Worm (Caenorhabditis elegans) whole organism, L2 larva: ENCODE results near the gene fbxb-25.
A peak's percentile ranks its signal among the peaks of the same experiment; 100 is the strongest.

Source experiments
- C34F6.9 ChIP-seq: fragments of 150-350 bp; optimal IDR thresholded peaks from 2 replicates; lab custom pipeline; 2014; ENCODE audit warnings: missing biosample characterization, missing genetic modification characterization
- R02D3.7 ChIP-seq: fragments of 150-350 bp; optimal IDR thresholded peaks from 2 replicates; lab custom pipeline; 2014; ENCODE audit warnings: missing biosample characterization, missing genetic modification characterization
- Y55F3AM.14 ChIP-seq: fragments of 200-800 bp; sonication (Bioruptor generic); optimal IDR thresholded peaks from 2 replicates; lab custom pipeline; 2018; ENCODE audit warnings: mild to moderate bottlenecking, missing genetic modification characterization, missing compliant biosample characterization
- ZK546.5 ChIP-seq: sonication (generic microtip); optimal IDR thresholded peaks from 2 replicates; lab custom pipeline; 2017; ENCODE audit warnings: missing biosample characterization, missing genetic modification characterization
- alr-1 ChIP-seq: fragments of 150-350 bp; optimal IDR thresholded peaks from 2 replicates; lab custom pipeline; 2014; ENCODE audit warnings: missing biosample characterization, missing genetic modification characterization
- aly-2 ChIP-seq: fragments of 150-350 bp; optimal IDR thresholded peaks from 2 replicates; lab custom pipeline; 2014; ENCODE audit warnings: missing biosample characterization, missing genetic modification characterization
- ama-1 ChIP-seq: fragments of 150-350 bp; optimal IDR thresholded peaks from 2 replicates; lab custom pipeline; 2018; ENCODE audit warnings: inconsistent platforms
- blmp-1 ChIP-seq: sonication (generic microtip); optimal IDR thresholded peaks from 2 replicates; lab custom pipeline; 2017; ENCODE audit warnings: missing genetic modification characterization, mild to moderate bottlenecking, missing compliant biosample characterization, antibody characterized with exemption, moderate library complexity; ENCODE audit not compliant: insufficient read depth
- ceh-16 ChIP-seq: fragments of 150-350 bp; optimal IDR thresholded peaks from 2 replicates; lab custom pipeline; 2014; ENCODE audit warnings: missing biosample characterization, missing genetic modification characterization
- crh-2 ChIP-seq: sonication (generic microtip); optimal IDR thresholded peaks from 2 replicates; lab custom pipeline; 2017; ENCODE audit warnings: missing biosample characterization, missing genetic modification characterization
- egl-27 ChIP-seq: sonication (generic microtip); optimal IDR thresholded peaks from 3 replicates; lab custom pipeline; 2017; ENCODE audit warnings: missing biosample characterization, missing genetic modification reagents, missing genetic modification characterization
- elt-1 ChIP-seq: fragments of 150-350 bp; optimal IDR thresholded peaks from 2 replicates; lab custom pipeline; 2014; ENCODE audit warnings: missing biosample characterization, missing genetic modification characterization
- gmeb-1 ChIP-seq: fragments of 150-350 bp; optimal IDR thresholded peaks from 2 replicates; lab custom pipeline; 2014; ENCODE audit warnings: missing biosample characterization, missing genetic modification characterization
- lin-13 ChIP-seq: fragments of 150-350 bp; optimal IDR thresholded peaks from 2 replicates; lab custom pipeline; 2014; ENCODE audit warnings: missing biosample characterization, missing genetic modification reagents, missing genetic modification characterization
- lin-39 ChIP-seq: fragments of 150-350 bp; optimal IDR thresholded peaks from 2 replicates; lab custom pipeline; 2014; ENCODE audit warnings: missing biosample characterization, missing genetic modification reagents, missing genetic modification characterization
- lsy-2 ChIP-seq, 2 experiments: fragments of 150-350 bp in 1 of 2; sonication (generic microtip) in 1 of 2; optimal IDR thresholded peaks; 2 replicates each; lab custom pipeline; 2014 to 2017; ENCODE audit warnings: missing biosample characterization in 2 of 2, missing genetic modification characterization in 2 of 2
- mab-5 ChIP-seq: fragments of 150-350 bp; optimal IDR thresholded peaks from 2 replicates; lab custom pipeline; 2014; ENCODE audit warnings: missing biosample characterization, missing genetic modification characterization
- mbf-1 ChIP-seq: sonication (generic microtip); optimal IDR thresholded peaks from 2 replicates; lab custom pipeline; 2017; ENCODE audit warnings: missing biosample characterization, missing genetic modification characterization
- mdl-1 ChIP-seq, 2 experiments: fragments of 150-350 bp in 1 of 2; sonication (generic microtip) in 1 of 2; optimal IDR thresholded peaks; 2 replicates each; lab custom pipeline; 2017; ENCODE audit warnings: missing biosample characterization in 2 of 2, missing genetic modification characterization in 2 of 2
- nhr-10 ChIP-seq: sonication (generic microtip); optimal IDR thresholded peaks from 2 replicates; lab custom pipeline; 2017; ENCODE audit warnings: missing biosample characterization, missing genetic modification characterization
- nhr-11 ChIP-seq: fragments of 150-350 bp; optimal IDR thresholded peaks from 2 replicates; lab custom pipeline; 2014; ENCODE audit warnings: missing biosample characterization, missing genetic modification characterization
- nhr-12 ChIP-seq: fragments of 150-350 bp; optimal IDR thresholded peaks from 2 replicates; lab custom pipeline; 2014; ENCODE audit warnings: missing biosample characterization, missing genetic modification characterization
- nhr-23 ChIP-seq: fragments of 150-350 bp; optimal IDR thresholded peaks from 2 replicates; lab custom pipeline; 2014; ENCODE audit warnings: missing biosample characterization, missing genetic modification reagents, missing genetic modification characterization
- nhr-237 ChIP-seq: fragments of 150-350 bp; optimal IDR thresholded peaks from 2 replicates; lab custom pipeline; 2014; ENCODE audit warnings: missing biosample characterization, missing genetic modification characterization
- nhr-25 ChIP-seq: fragments of 150-350 bp; sonication (generic microtip); optimal IDR thresholded peaks from 3 replicates; lab custom pipeline; 2014; ENCODE audit warnings: missing biosample characterization, missing genetic modification characterization
- nhr-6 ChIP-seq: fragments of 150-350 bp; optimal IDR thresholded peaks from 2 replicates; lab custom pipeline; 2014; ENCODE audit warnings: missing biosample characterization, missing genetic modification characterization
- nhr-77 ChIP-seq: fragments of 150-350 bp; optimal IDR thresholded peaks from 2 replicates; lab custom pipeline; 2014; ENCODE audit warnings: missing biosample characterization, missing genetic modification characterization
- peb-1 ChIP-seq: fragments of 150-350 bp; optimal IDR thresholded peaks from 2 replicates; lab custom pipeline; 2014; ENCODE audit warnings: missing biosample characterization, missing genetic modification characterization
- sem-4 ChIP-seq: fragments of 150-350 bp; optimal IDR thresholded peaks from 2 replicates; lab custom pipeline; 2014; ENCODE audit warnings: missing biosample characterization, missing genetic modification reagents, missing genetic modification characterization
- skn-1 ChIP-seq: sonication (generic microtip); optimal IDR thresholded peaks from 2 replicates; lab custom pipeline; 2017; ENCODE audit warnings: missing biosample characterization, missing genetic modification characterization
- sma-3 ChIP-seq: sonication (generic microtip); optimal IDR thresholded peaks from 2 replicates; lab custom pipeline; 2016; ENCODE audit warnings: missing genetic modification reagents, missing genetic modification characterization, missing compliant biosample characterization
- snpc-4 ChIP-seq: fragments of 150-350 bp; optimal IDR thresholded peaks from 2 replicates; lab custom pipeline; 2014; ENCODE audit warnings: missing biosample characterization, missing genetic modification characterization
- unc-39 ChIP-seq: fragments of 150-350 bp; optimal IDR thresholded peaks from 2 replicates; lab custom pipeline; 2014; ENCODE audit warnings: missing biosample characterization, missing genetic modification characterization
- unc-55 ChIP-seq: fragments of 150-350 bp; sonication (generic microtip); optimal IDR thresholded peaks from 3 replicates; lab custom pipeline; 2014; ENCODE audit warnings: missing biosample characterization, missing genetic modification reagents, missing genetic modification characterization
- zag-1 ChIP-seq: fragments of 150-350 bp; optimal IDR thresholded peaks from 2 replicates; lab custom pipeline; 2014; ENCODE audit warnings: missing biosample characterization, missing genetic modification characterization
- ztf-1 ChIP-seq: fragments of 200-800 bp; sonication (Bioruptor generic); conservative IDR thresholded peaks from 2 replicates; pipeline ENCODE4 v1.3.6; 2022; ENCODE audit warnings: missing genetic modification characterization, missing compliant biosample characterization
- ztf-11 ChIP-seq: sonication (generic microtip); optimal IDR thresholded peaks from 2 replicates; lab custom pipeline; 2017; ENCODE audit warnings: missing biosample characterization, missing genetic modification characterization
- ztf-4 ChIP-seq: fragments of 150-350 bp; optimal IDR thresholded peaks from 2 replicates; lab custom pipeline; 2014; ENCODE audit warnings: missing biosample characterization, missing genetic modification characterization

The fbxb-25 gene

DNA sequence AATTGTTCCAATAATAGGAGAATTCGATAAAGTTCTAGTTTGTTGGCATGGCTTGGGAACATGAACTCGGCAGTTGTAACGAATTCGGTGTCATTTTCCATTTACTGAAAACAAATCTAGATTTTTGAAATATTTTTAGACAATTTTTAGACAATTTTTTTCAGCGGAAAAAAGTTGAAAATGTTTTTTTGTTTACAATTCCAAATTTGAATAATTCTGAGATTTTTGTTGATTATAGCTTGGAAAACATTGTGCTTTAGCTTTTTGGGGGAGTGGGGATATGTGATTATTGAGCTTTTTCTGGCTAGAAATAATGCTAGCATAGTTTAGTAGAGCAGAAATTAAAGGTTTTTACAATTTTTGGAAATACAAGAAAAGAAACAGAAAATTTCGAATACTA, 14.9 kb upstream of the fbxb-25 start, which contains the start of gene srw-97:
Gene srw-97 (minus strand): TSS at position 101 of the 400 bp plus-strand sequence.
- TF ChIP-seq ztf-1 (GFP tag; lab: Robert Waterston, UW) (no peak), ztf-4 (tag; lab: Kevin White, UChicago) (no peak), sem-4 (tag; lab: Kevin White, UChicago) (no peak), Y55F3AM.14 (GFP tag; lab: Kevin White, UChicago) (no peak), snpc-4 (tag; lab: Kevin White, UChicago) (no peak), nhr-23 (tag; lab: Kevin White, UChicago) (no peak), R02D3.7 (tag; lab: Kevin White, UChicago) (no peak), unc-39 (tag; lab: Kevin White, UChicago) (no peak), mdl-1 (tag; optimal IDR thresholded peaks at IDR 0.05; lab: Kevin White, UChicago) (no peak), nhr-11 (tag; lab: Kevin White, UChicago) (no peak), nhr-12 (no peak), ZK546.5 (tag; lab: Kevin White, UChicago) (no peak), lin-13 (GFP tag; lab: Kevin White, UChicago) (no peak), aly-2 (no peak), sma-3 (no peak)

DNA sequence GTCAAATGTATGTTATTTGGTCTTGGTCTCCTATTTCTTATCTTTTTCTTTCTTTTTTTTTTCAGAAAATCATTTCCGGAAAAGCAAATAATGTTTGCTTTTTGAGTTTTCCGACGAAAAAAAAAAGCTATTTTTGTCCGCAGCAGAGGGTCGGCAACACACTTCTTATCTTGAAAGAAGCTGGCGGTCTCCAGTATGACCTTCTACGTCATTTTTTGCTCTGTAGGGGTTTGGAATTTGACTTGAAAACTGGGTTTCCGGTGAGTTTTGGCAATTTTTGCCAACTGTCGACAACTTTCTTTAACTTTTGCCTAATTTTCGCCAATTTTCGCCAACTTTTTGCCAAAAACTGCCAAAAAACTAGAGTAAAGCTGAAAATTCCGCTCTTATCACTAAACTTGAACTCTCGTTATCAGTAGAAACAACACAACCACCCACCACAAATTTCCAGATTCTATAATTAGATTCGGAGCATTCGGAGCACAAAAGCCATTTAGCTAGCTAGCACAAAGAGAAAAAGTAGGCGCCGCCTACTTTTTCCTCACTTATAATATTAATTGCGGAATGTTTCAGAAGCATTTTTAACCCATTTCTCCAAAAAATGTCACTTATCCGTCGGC, 13.5 kb upstream of the fbxb-25 start, which contains the start of gene nhx-6:
Gene nhx-6 (plus strand): TSS at position 570 of the 620 bp plus-strand sequence.
- TF ChIP-seq skn-1 (no peak), alr-1 (tag; lab: Kevin White, UChicago) (no peak), nhr-23 (tag; lab: Kevin White, UChicago) (peak; percentile 9), blmp-1 (tag; lab: Kevin White, UChicago) (no peak), nhr-11 (tag; lab: Kevin White, UChicago) (no peak), R02D3.7 (tag; lab: Kevin White, UChicago) (no peak), ceh-16 (no peak)

ce11 chrII:1670985-1671384, 12.9 kb upstream of the fbxb-25 start:
- no peak for TF ChIP-seq zag-1 (tag; lab: Kevin White, UChicago)
- no peak for TF ChIP-seq crh-2 (tag; lab: Kevin White, UChicago)
- TF ChIP-seq, all 48 proteins: peak for 0

DNA sequence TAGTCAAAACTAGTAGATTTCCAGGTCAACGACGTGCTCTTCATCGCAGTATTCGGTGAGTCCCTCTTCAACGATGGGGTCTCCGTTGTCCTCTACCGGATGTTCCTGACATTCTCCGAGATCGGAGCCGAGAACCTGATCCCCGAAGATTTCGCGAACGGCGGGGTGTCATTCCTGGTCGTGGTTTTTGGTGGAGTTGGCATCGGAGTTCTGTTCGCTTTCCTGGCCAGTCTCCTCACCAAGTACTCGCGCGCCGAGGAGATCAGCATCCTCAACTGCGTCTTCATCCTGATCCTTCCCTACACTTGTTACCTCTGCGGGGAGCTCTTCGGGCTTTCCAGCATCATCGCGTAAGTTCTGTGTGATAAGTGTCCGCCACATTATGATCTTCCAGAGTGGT, 11.2 kb upstream of the fbxb-25 start:
- TF ChIP-seq ama-1 (lab: Kevin White, UChicago), result no peak
- no peak for TF ChIP-seq nhr-77 (tag; lab: Kevin White, UChicago)
- no peak for TF ChIP-seq C34F6.9
- TF ChIP-seq mab-5, result no peak
- TF ChIP-seq egl-27 (tag; lab: Kevin White, UChicago), result no peak
- no peak for TF ChIP-seq lin-13 (GFP tag; lab: Kevin White, UChicago)
- no peak for TF ChIP-seq nhr-25 (tag; lab: Kevin White, UChicago)
- no peak for TF ChIP-seq zag-1 (tag; lab: Kevin White, UChicago)
- TF ChIP-seq ZK546.5 (tag; lab: Kevin White, UChicago), result no peak
- TF ChIP-seq peb-1, result no peak
- TF ChIP-seq R02D3.7 (tag; lab: Kevin White, UChicago), result no peak

DNA sequence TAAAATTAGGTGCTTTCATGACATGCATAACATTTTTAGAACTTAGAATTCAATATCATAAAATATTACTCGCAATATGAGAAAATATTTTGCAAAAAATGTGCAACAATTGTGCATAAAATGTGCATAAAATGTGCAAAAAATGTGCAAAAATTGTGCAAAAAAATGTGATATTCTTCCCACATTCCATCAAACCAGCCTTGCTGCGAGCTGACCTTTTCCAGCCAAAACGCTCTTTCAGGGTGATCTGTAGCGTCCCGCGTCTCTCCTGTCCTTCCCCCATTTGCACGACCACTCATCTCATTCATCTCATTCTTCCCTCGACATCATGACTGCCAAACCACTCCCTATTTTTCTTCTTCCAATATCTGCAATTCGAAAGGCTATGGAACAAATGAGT, 7.8 kb upstream of the fbxb-25 start, which contains the start of gene fbxb-17:
Gene fbxb-17 (plus strand): TSS at position 301 of the 400 bp plus-strand sequence.
- TF ChIP-seq crh-2 (tag; lab: Kevin White, UChicago), result no peak
- TF ChIP-seq nhr-23 (tag; lab: Kevin White, UChicago), result peak; percentile 1
- TF ChIP-seq, all 48 proteins: peak for 1

DNA sequence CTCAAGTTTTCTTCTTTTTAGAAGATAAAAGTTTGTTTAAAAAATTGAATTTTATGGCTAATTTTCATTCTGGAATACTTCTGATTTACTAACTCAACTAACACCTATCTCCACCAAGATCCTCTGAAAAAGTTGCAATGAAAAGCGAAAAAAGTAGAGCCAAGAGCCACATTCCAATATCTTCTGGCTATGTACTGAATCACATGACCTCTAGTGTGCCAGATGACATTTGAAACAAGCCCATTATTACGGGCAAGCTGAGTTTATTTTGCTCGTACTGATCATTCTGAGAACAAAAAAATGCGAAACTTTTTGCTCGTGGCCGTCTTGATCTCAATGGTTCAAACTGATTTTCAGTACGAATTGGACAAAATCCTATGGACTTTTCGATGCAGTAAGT, 4.8 kb upstream of the fbxb-25 start, which contains the start of gene irld-36:
Gene irld-36 (plus strand): TSS at position 301 of the 400 bp plus-strand sequence.
- TF ChIP-seq ZK546.5 (tag; lab: Kevin White, UChicago) (no peak), lin-13 (GFP tag; lab: Kevin White, UChicago) (no peak), unc-55 (GFP tag; lab: Kevin White, UChicago) (no peak), lin-39 (tag; lab: Kevin White, UChicago) (no peak), elt-1 (tag; lab: Kevin White, UChicago) (no peak), ceh-16 (no peak), nhr-237 (tag; lab: Kevin White, UChicago) (no peak), lsy-2 (tag; optimal IDR thresholded peaks at IDR 0.05; lab: Kevin White, UChicago) (no peak), ztf-11 (tag; lab: Kevin White, UChicago) (no peak), nhr-77 (tag; lab: Kevin White, UChicago) (no peak), gmeb-1 (no peak), skn-1 (no peak), nhr-10 (tag; lab: Kevin White, UChicago) (no peak), mbf-1 (tag; lab: Kevin White, UChicago) (no peak), crh-2 (tag; lab: Kevin White, UChicago) (no peak), nhr-6 (tag; lab: Kevin White, UChicago) (no peak), snpc-4 (tag; lab: Kevin White, UChicago) (no peak), aly-2 (no peak)
- TF ChIP-seq, all 48 proteins: peak for 0
